Fruit fly (Drosophila melanogaster) whole organism, embryonic: ENCODE results near the gene Nrd1.

Source experiments
- ATbp ChIP-seq: fragments of 200-800 bp; sonication (Bioruptor generic); optimal IDR thresholded peaks from 2 replicates; lab custom pipeline; 2017; ENCODE audit warnings: missing biosample characterization, mild to moderate bottlenecking, missing genetic modification characterization, missing genetic modification reagents
- Asciz ChIP-seq: fragments of 200-800 bp; sonication (Bioruptor generic); optimal IDR thresholded peaks from 2 replicates; lab custom pipeline; 2017; ENCODE audit warnings: missing biosample characterization, mild to moderate bottlenecking, missing genetic modification characterization, missing genetic modification reagents
- CG10565 ChIP-seq: fragments of 200-800 bp; sonication (Bioruptor generic); optimal IDR thresholded peaks from 3 replicates; lab custom pipeline; 2016; ENCODE audit warnings: missing biosample characterization, mild to moderate bottlenecking, missing genetic modification characterization
- CG10979 ChIP-seq: fragments of 200-800 bp; sonication (Bioruptor generic); optimal IDR thresholded peaks from 2 replicates; lab custom pipeline; 2018; ENCODE audit warnings: missing biosample characterization, mild to moderate bottlenecking, missing genetic modification characterization, moderate library complexity
- CG12391 ChIP-seq: fragments of 200-800 bp; sonication (Bioruptor generic); optimal IDR thresholded peaks from 3 replicates; lab custom pipeline; 2018; ENCODE audit warnings: missing biosample characterization, mild to moderate bottlenecking, missing genetic modification characterization, moderate library complexity
- CG13287 ChIP-seq: fragments of 200-800 bp; sonication (Bioruptor generic); IDR thresholded peaks from 2 replicates; pipeline ENCODE4 v1.3.6; 2022; ENCODE audit warnings: missing biosample characterization, missing genetic modification characterization; ENCODE audit not compliant: partially characterized antibody
- CG13775 ChIP-seq: fragments of 200-800 bp; sonication (Bioruptor generic); optimal IDR thresholded peaks from 3 replicates; lab custom pipeline; 2017; ENCODE audit warnings: missing biosample characterization, mild to moderate bottlenecking, missing genetic modification characterization
- CG14014 ChIP-seq: fragments of 200-800 bp; sonication (Bioruptor generic); IDR thresholded peaks from 2 replicates; pipeline ENCODE4 v1.3.6; 2022; ENCODE audit warnings: missing biosample characterization, missing genetic modification characterization
- CG14710 ChIP-seq: fragments of 200-800 bp; sonication (Bioruptor generic); optimal IDR thresholded peaks from 3 replicates; lab custom pipeline; 2019; ENCODE audit warnings: missing biosample characterization, mild to moderate bottlenecking, missing genetic modification characterization, moderate library complexity
- CG15269 ChIP-seq: fragments of 200-800 bp; sonication (Bioruptor generic); optimal IDR thresholded peaks from 2 replicates; lab custom pipeline; 2018; ENCODE audit warnings: missing biosample characterization, mild to moderate bottlenecking, missing genetic modification characterization, moderate library complexity
- CG15514 ChIP-seq: fragments of 200-800 bp; sonication (Bioruptor generic); optimal IDR thresholded peaks from 3 replicates; lab custom pipeline; 2017; ENCODE audit warnings: missing biosample characterization, missing genetic modification characterization, mild to moderate bottlenecking, moderate library complexity, missing genetic modification reagents
- CG17359 ChIP-seq: fragments of 200-800 bp; sonication (Bioruptor generic); optimal IDR thresholded peaks from 3 replicates; lab custom pipeline; 2018; ENCODE audit warnings: missing biosample characterization, mild to moderate bottlenecking, missing genetic modification characterization, moderate library complexity
- CG17802 ChIP-seq: fragments of 200-800 bp; sonication (Bioruptor generic); optimal IDR thresholded peaks from 2 replicates; lab custom pipeline; 2018; ENCODE audit warnings: missing biosample characterization, mild to moderate bottlenecking, missing genetic modification characterization, moderate library complexity
- CG18599 ChIP-seq: fragments of 200-800 bp; sonication (Bioruptor generic); optimal IDR thresholded peaks from 3 replicates; lab custom pipeline; 2017; ENCODE audit warnings: missing biosample characterization, missing genetic modification characterization, mild to moderate bottlenecking, moderate library complexity, missing genetic modification reagents
- CG2678 ChIP-seq: fragments of 200-800 bp; sonication (Bioruptor generic); optimal IDR thresholded peaks from 3 replicates; lab custom pipeline; 2019; ENCODE audit warnings: missing biosample characterization, mild to moderate bottlenecking, missing genetic modification characterization, moderate library complexity
- CG31441 ChIP-seq: fragments of 200-800 bp; sonication (Bioruptor generic); IDR thresholded peaks from 2 replicates; pipeline ENCODE4 v1.3.6; 2022; ENCODE audit warnings: missing biosample characterization, missing genetic modification characterization
- CG33557 ChIP-seq: fragments of 200-800 bp; sonication (Bioruptor generic); optimal IDR thresholded peaks from 2 replicates; lab custom pipeline; 2019; ENCODE audit warnings: missing biosample characterization, mild to moderate bottlenecking, missing genetic modification characterization, moderate library complexity
- CG7556 ChIP-seq: fragments of 200-800 bp; sonication (Bioruptor generic); optimal IDR thresholded peaks from 2 replicates; lab custom pipeline; 2017; ENCODE audit warnings: missing biosample characterization, mild to moderate bottlenecking, missing genetic modification characterization
- CG7839 ChIP-seq: fragments of 200-800 bp; sonication (Bioruptor generic); optimal IDR thresholded peaks from 3 replicates; lab custom pipeline; 2018; ENCODE audit warnings: missing biosample characterization, mild to moderate bottlenecking, missing genetic modification characterization, moderate library complexity
- CG8388 ChIP-seq: fragments of 200-800 bp; sonication (Bioruptor generic); optimal IDR thresholded peaks from 2 replicates; lab custom pipeline; 2019; ENCODE audit warnings: missing biosample characterization, mild to moderate bottlenecking, missing genetic modification characterization, moderate library complexity
- CG8765 ChIP-seq: fragments of 200-800 bp; sonication (Bioruptor generic); IDR thresholded peaks from 2 replicates; pipeline ENCODE4 v1.3.6; 2022; ENCODE audit warnings: missing biosample characterization, missing genetic modification characterization
- CoRest ChIP-seq: fragments of 200-800 bp; sonication (Bioruptor generic); optimal IDR thresholded peaks from 3 replicates; lab custom pipeline; 2018; ENCODE audit warnings: missing biosample characterization, mild to moderate bottlenecking, missing genetic modification characterization, moderate library complexity
- Fer2 ChIP-seq: fragments of 200-800 bp; sonication (Bioruptor generic); optimal IDR thresholded peaks from 2 replicates; lab custom pipeline; 2018; ENCODE audit warnings: missing biosample characterization, mild to moderate bottlenecking, missing genetic modification characterization, moderate library complexity
- Hmr ChIP-seq: fragments of 200-800 bp; sonication (Bioruptor generic); optimal IDR thresholded peaks from 3 replicates; lab custom pipeline; 2017; ENCODE audit warnings: mild to moderate bottlenecking, missing biosample characterization, missing genetic modification reagents, missing genetic modification characterization
- Hr51 ChIP-seq, 2 experiments: fragments of 200-800 bp; sonication (Bioruptor generic); optimal IDR thresholded peaks; 2 replicates in 1 of 2; 3 replicates in 1 of 2; lab custom pipeline; 2016 to 2018; ENCODE audit warnings: missing biosample characterization in 2 of 2, missing genetic modification characterization in 2 of 2, mild to moderate bottlenecking in 1 of 2, moderate library complexity in 1 of 2
- Hr78 ChIP-seq, 2 experiments: fragments of 200-800 bp in 1 of 2; fragments of >200 bp in 1 of 2; sonication (Bioruptor generic) in 1 of 2; optimal IDR thresholded peaks; 2 replicates each; lab custom pipeline; 2017 to 2019; ENCODE audit warnings: missing biosample characterization in 2 of 2, missing genetic modification characterization in 2 of 2, mild to moderate bottlenecking in 1 of 2, moderate library complexity in 1 of 2
- Mrtf ChIP-seq: fragments of 200-800 bp; sonication (Bioruptor generic); IDR thresholded peaks from 3 replicates; pipeline ENCODE4 v1.3.6; 2022; ENCODE audit warnings: missing biosample characterization, missing genetic modification characterization
- Optix ChIP-seq: fragments of 200-800 bp; sonication (Bioruptor generic); IDR thresholded peaks from 3 replicates; pipeline ENCODE4 v1.3.6; 2022; ENCODE audit warnings: missing biosample characterization, missing genetic modification characterization
- PHDP ChIP-seq: fragments of 200-800 bp; sonication (Bioruptor generic); optimal IDR thresholded peaks from 3 replicates; lab custom pipeline; 2018; ENCODE audit warnings: missing biosample characterization, mild to moderate bottlenecking, missing genetic modification characterization, moderate library complexity
- Sin3A ChIP-seq: fragments of >200 bp; optimal IDR thresholded peaks from 2 replicates; lab custom pipeline; 2018
- Sox100B ChIP-seq: fragments of 200-800 bp; sonication (Bioruptor generic); optimal IDR thresholded peaks from 3 replicates; lab custom pipeline; 2018; ENCODE audit warnings: missing biosample characterization, mild to moderate bottlenecking, missing genetic modification characterization
- Sox102F ChIP-seq: fragments of 200-800 bp; sonication (Bioruptor generic); optimal IDR thresholded peaks from 2 replicates; lab custom pipeline; 2018; ENCODE audit warnings: missing biosample characterization, mild to moderate bottlenecking, missing genetic modification characterization, moderate library complexity
- TFAM ChIP-seq: fragments of 200-800 bp; sonication (Bioruptor generic); optimal IDR thresholded peaks from 2 replicates; lab custom pipeline; 2017; ENCODE audit warnings: missing biosample characterization, missing genetic modification characterization, inconsistent platforms
- bbx ChIP-seq: fragments of 200-800 bp; sonication (Bioruptor generic); IDR thresholded peaks from 2 replicates; pipeline ENCODE4 v1.3.6; 2022; ENCODE audit warnings: missing biosample characterization, missing genetic modification characterization; ENCODE audit not compliant: partially characterized antibody
- danr ChIP-seq: fragments of 200-800 bp; sonication (Bioruptor generic); IDR thresholded peaks from 2 replicates; pipeline ENCODE4 v1.3.6; 2022; ENCODE audit warnings: missing biosample characterization, missing genetic modification characterization
- dmrt99B ChIP-seq: fragments of 200-800 bp; sonication (Bioruptor generic); optimal IDR thresholded peaks from 2 replicates; lab custom pipeline; 2018; ENCODE audit warnings: missing biosample characterization, mild to moderate bottlenecking, missing genetic modification characterization, moderate library complexity
- ind ChIP-seq: fragments of 200-800 bp; sonication (Bioruptor generic); optimal IDR thresholded peaks from 3 replicates; lab custom pipeline; 2016; ENCODE audit warnings: missing biosample characterization, missing genetic modification characterization
- kni ChIP-seq: fragments of 200-800 bp; sonication (Bioruptor generic); optimal IDR thresholded peaks from 3 replicates; lab custom pipeline; 2017; ENCODE audit warnings: mild to moderate bottlenecking, missing biosample characterization, missing genetic modification reagents, missing genetic modification characterization
- nerfin-1 ChIP-seq: fragments of 200-800 bp; sonication (Bioruptor generic); optimal IDR thresholded peaks from 3 replicates; lab custom pipeline; 2019; ENCODE audit warnings: missing biosample characterization, mild to moderate bottlenecking, missing genetic modification characterization, moderate library complexity
- nmo ChIP-seq: fragments of 200-800 bp; sonication (Bioruptor generic); optimal IDR thresholded peaks from 2 replicates; lab custom pipeline; 2018; ENCODE audit warnings: missing biosample characterization, mild to moderate bottlenecking, missing genetic modification characterization, moderate library complexity
- otp ChIP-seq: fragments of 200-800 bp; sonication (Bioruptor generic); IDR thresholded peaks from 3 replicates; pipeline ENCODE4, ENCODE4 v1.3.6; 2022; ENCODE audit warnings: missing biosample characterization, missing genetic modification characterization
- pros ChIP-seq: fragments of 200-800 bp; sonication (Bioruptor generic); optimal IDR thresholded peaks from 3 replicates; lab custom pipeline; 2019; ENCODE audit warnings: missing biosample characterization, mild to moderate bottlenecking, missing genetic modification characterization, moderate library complexity
- rib ChIP-seq: fragments of 200-800 bp; sonication (Bioruptor generic); IDR thresholded peaks from 2 replicates; pipeline ENCODE4 v1.3.6; 2022; ENCODE audit warnings: missing biosample characterization, missing genetic modification characterization
- stc ChIP-seq: fragments of 200-800 bp; sonication (Bioruptor generic); IDR thresholded peaks from 2 replicates; pipeline ENCODE4 v1.3.6; 2022; ENCODE audit warnings: missing biosample characterization, missing genetic modification characterization
- tap ChIP-seq: fragments of 200-800 bp; optimal IDR thresholded peaks from 3 replicates; lab custom pipeline; 2019; ENCODE audit warnings: missing biosample characterization, mild to moderate bottlenecking, missing genetic modification characterization, moderate library complexity
- unpg ChIP-seq: fragments of 200-800 bp; sonication (Bioruptor generic); optimal IDR thresholded peaks from 3 replicates; lab custom pipeline; 2018; ENCODE audit warnings: missing biosample characterization, mild to moderate bottlenecking, missing genetic modification characterization, moderate library complexity
- vnd ChIP-seq: fragments of 200-800 bp; sonication (Bioruptor generic); IDR thresholded peaks from 3 replicates; pipeline ENCODE4 v1.3.6; 2022; ENCODE audit warnings: missing biosample characterization, missing genetic modification characterization; ENCODE audit not compliant: partially characterized antibody
- vvl ChIP-seq: fragments of 200-800 bp; sonication (Bioruptor generic); IDR thresholded peaks from 2 replicates; pipeline ENCODE4 v1.3.6; 2022; ENCODE audit warnings: missing biosample characterization, missing genetic modification characterization

Gene Nrd1

dm6 chrX:11841702-11842378, 26.9 kb downstream of the Nrd1 start (continued):
- TF ChIP-seq dmrt99B (tag; lab: Kevin White, UChicago) (peak; percentile 71), nerfin-1 (tag; lab: Kevin White, UChicago) (peak; percentile 12), TFAM (GFP tag; lab: Kevin White, UChicago) (no peak), CG8388 (GFP tag; lab: Kevin White, UChicago) (peak; percentile 6), bbx (GFP tag; lab: Robert Waterston, UW) (no peak), ATbp (GFP tag; lab: Kevin White, UChicago) (peak; percentile 28), Asciz (peak; percentile 48), CG10565 (GFP tag; lab: Kevin White, UChicago) (no peak), vnd (GFP tag; lab: Robert Waterston, UW) (no peak), CoRest (tag; lab: Kevin White, UChicago) (peak; percentile 35), vvl (peak; percentile 36; the same call in 1 of the 2 replicates), Sin3A (lab: Kevin White, UChicago) (no peak), CG10979 (tag; lab: Kevin White, UChicago) (peak; percentile 13), Hr51 (GFP tag; optimal IDR thresholded peaks at IDR 0.05; lab: Kevin White, UChicago) (peak in 1 of 2 experiments; percentile 75), Optix (GFP tag; lab: Robert Waterston, UW) (no peak), CG31441 (GFP tag; lab: Robert Waterston, UW) (peak; percentile 69), CG18599 (no peak), Sox102F (GFP tag; lab: Kevin White, UChicago) (peak; percentile 70), CG7839 (tag; lab: Kevin White, UChicago) (peak; percentile 32), CG2678 (tag; lab: Kevin White, UChicago) (peak; percentile 51), tap (tag; lab: Kevin White, UChicago) (peak; percentile 37), Fer2 (tag; lab: Kevin White, UChicago) (no peak), otp (GFP tag; lab: Robert Waterston, UW) (no peak), CG8765 (GFP tag; lab: Robert Waterston, UW) (no peak), CG14710 (no peak), danr (GFP tag; lab: Robert Waterston, UW) (no peak), Sox100B (GFP tag; lab: Kevin White, UChicago) (peak; percentile 62), CG13775 (GFP tag; lab: Kevin White, UChicago) (no peak), Hr78 (GFP tag; optimal IDR thresholded peaks at IDR 0.05; lab: Kevin White, UChicago) (peak in 1 of 2 experiments; percentile 37), ind (GFP tag; lab: Kevin White, UChicago) (no peak), CG33557 (GFP tag; lab: Kevin White, UChicago) (no peak), stc (GFP tag; lab: Robert Waterston, UW) (peak; percentile 51; the same call in 1 of the 2 replicates), CG13287 (GFP tag; lab: Robert Waterston, UW) (no peak), pros (GFP tag; lab: Kevin White, UChicago) (no peak), CG17802 (no peak), nmo (GFP tag; lab: Kevin White, UChicago) (peak; percentile 43), CG7556 (peak; percentile 15), CG12391 (tag; lab: Kevin White, UChicago) (peak; percentile 44), CG15514 (GFP tag; lab: Kevin White, UChicago) (no peak), rib (GFP tag; lab: Robert Waterston, UW) (no peak), Hmr (GFP tag; lab: Kevin White, UChicago) (no peak), CG14014 (GFP tag; lab: Robert Waterston, UW) (no peak), kni (GFP tag; lab: Kevin White, UChicago) (no peak), Mrtf (GFP tag; lab: Robert Waterston, UW) (no peak), CG15269 (peak; percentile 13), PHDP (tag; lab: Kevin White, UChicago) (no peak), unpg (peak; percentile 22), CG17359 (tag; lab: Kevin White, UChicago) (peak; percentile 53)
